Worm (Caenorhabditis elegans) whole organism, L2 larva: ENCODE results near the gene prp-38.

Source experiments
- C34F6.9 ChIP-seq: fragments of 150-350 bp; optimal IDR thresholded peaks from 2 replicates; lab custom pipeline; 2014; ENCODE audit warnings: missing biosample characterization, missing genetic modification characterization
- F13H6.1 ChIP-seq: sonication (generic microtip); optimal IDR thresholded peaks from 2 replicates; lab custom pipeline; 2016; ENCODE audit warnings: missing genetic modification characterization, missing compliant biosample characterization
- R02D3.7 ChIP-seq: fragments of 150-350 bp; optimal IDR thresholded peaks from 2 replicates; lab custom pipeline; 2014; ENCODE audit warnings: missing biosample characterization, missing genetic modification characterization
- Y55F3AM.14 ChIP-seq: fragments of 200-800 bp; sonication (Bioruptor generic); optimal IDR thresholded peaks from 2 replicates; lab custom pipeline; 2018; ENCODE audit warnings: mild to moderate bottlenecking, missing genetic modification characterization, missing compliant biosample characterization
- ZK546.5 ChIP-seq: sonication (generic microtip); optimal IDR thresholded peaks from 2 replicates; lab custom pipeline; 2017; ENCODE audit warnings: missing biosample characterization, missing genetic modification characterization
- ama-1 ChIP-seq: fragments of 150-350 bp; optimal IDR thresholded peaks from 2 replicates; lab custom pipeline; 2018; ENCODE audit warnings: inconsistent platforms
- blmp-1 ChIP-seq: sonication (generic microtip); optimal IDR thresholded peaks from 2 replicates; lab custom pipeline; 2017; ENCODE audit warnings: missing genetic modification characterization, mild to moderate bottlenecking, missing compliant biosample characterization, antibody characterized with exemption, moderate library complexity; ENCODE audit not compliant: insufficient read depth
- ceh-82 ChIP-seq: fragments of 150-350 bp; optimal IDR thresholded peaks from 2 replicates; lab custom pipeline; 2014; ENCODE audit warnings: missing biosample characterization, missing genetic modification characterization
- crh-2 ChIP-seq: sonication (generic microtip); optimal IDR thresholded peaks from 2 replicates; lab custom pipeline; 2017; ENCODE audit warnings: missing biosample characterization, missing genetic modification characterization
- dmd-4 ChIP-seq: sonication (generic microtip); optimal IDR thresholded peaks from 2 replicates; lab custom pipeline; 2017; ENCODE audit warnings: missing biosample characterization, missing genetic modification characterization
- egl-27 ChIP-seq: sonication (generic microtip); optimal IDR thresholded peaks from 3 replicates; lab custom pipeline; 2017; ENCODE audit warnings: missing biosample characterization, missing genetic modification reagents, missing genetic modification characterization
- fos-1 ChIP-seq: fragments of 150-350 bp; optimal IDR thresholded peaks from 2 replicates; lab custom pipeline; 2014; ENCODE audit warnings: missing biosample characterization, missing genetic modification characterization
- gmeb-1 ChIP-seq: fragments of 150-350 bp; optimal IDR thresholded peaks from 2 replicates; lab custom pipeline; 2014; ENCODE audit warnings: missing biosample characterization, missing genetic modification characterization
- lin-39 ChIP-seq: fragments of 150-350 bp; optimal IDR thresholded peaks from 2 replicates; lab custom pipeline; 2014; ENCODE audit warnings: missing biosample characterization, missing genetic modification reagents, missing genetic modification characterization
- lsy-2 ChIP-seq, 2 experiments: fragments of 150-350 bp in 1 of 2; sonication (generic microtip) in 1 of 2; optimal IDR thresholded peaks; 2 replicates each; lab custom pipeline; 2014 to 2017; ENCODE audit warnings: missing biosample characterization in 2 of 2, missing genetic modification characterization in 2 of 2
- mab-5 ChIP-seq: fragments of 150-350 bp; optimal IDR thresholded peaks from 2 replicates; lab custom pipeline; 2014; ENCODE audit warnings: missing biosample characterization, missing genetic modification characterization
- mbf-1 ChIP-seq: sonication (generic microtip); optimal IDR thresholded peaks from 2 replicates; lab custom pipeline; 2017; ENCODE audit warnings: missing biosample characterization, missing genetic modification characterization
- mdl-1 ChIP-seq, 2 experiments: fragments of 150-350 bp in 1 of 2; sonication (generic microtip) in 1 of 2; optimal IDR thresholded peaks; 2 replicates each; lab custom pipeline; 2017; ENCODE audit warnings: missing biosample characterization in 2 of 2, missing genetic modification characterization in 2 of 2
- nhr-10 ChIP-seq: sonication (generic microtip); optimal IDR thresholded peaks from 2 replicates; lab custom pipeline; 2017; ENCODE audit warnings: missing biosample characterization, missing genetic modification characterization
- nhr-11 ChIP-seq: fragments of 150-350 bp; optimal IDR thresholded peaks from 2 replicates; lab custom pipeline; 2014; ENCODE audit warnings: missing biosample characterization, missing genetic modification characterization
- nhr-12 ChIP-seq: fragments of 150-350 bp; optimal IDR thresholded peaks from 2 replicates; lab custom pipeline; 2014; ENCODE audit warnings: missing biosample characterization, missing genetic modification characterization
- nhr-21 ChIP-seq: fragments of 150-350 bp; optimal IDR thresholded peaks from 2 replicates; lab custom pipeline; 2014; ENCODE audit warnings: missing biosample characterization, missing genetic modification characterization
- nhr-23 ChIP-seq: fragments of 150-350 bp; optimal IDR thresholded peaks from 2 replicates; lab custom pipeline; 2014; ENCODE audit warnings: missing biosample characterization, missing genetic modification reagents, missing genetic modification characterization
- nhr-237 ChIP-seq: fragments of 150-350 bp; optimal IDR thresholded peaks from 2 replicates; lab custom pipeline; 2014; ENCODE audit warnings: missing biosample characterization, missing genetic modification characterization
- nhr-6 ChIP-seq: fragments of 150-350 bp; optimal IDR thresholded peaks from 2 replicates; lab custom pipeline; 2014; ENCODE audit warnings: missing biosample characterization, missing genetic modification characterization
- peb-1 ChIP-seq: fragments of 150-350 bp; optimal IDR thresholded peaks from 2 replicates; lab custom pipeline; 2014; ENCODE audit warnings: missing biosample characterization, missing genetic modification characterization
- sem-4 ChIP-seq: fragments of 150-350 bp; optimal IDR thresholded peaks from 2 replicates; lab custom pipeline; 2014; ENCODE audit warnings: missing biosample characterization, missing genetic modification reagents, missing genetic modification characterization
- sma-3 ChIP-seq: sonication (generic microtip); optimal IDR thresholded peaks from 2 replicates; lab custom pipeline; 2016; ENCODE audit warnings: missing genetic modification reagents, missing genetic modification characterization, missing compliant biosample characterization
- sma-9 ChIP-seq, 2 experiments: fragments of 150-350 bp in 1 of 2; sonication (generic microtip) in 1 of 2; optimal IDR thresholded peaks; 2 replicates each; lab custom pipeline; 2014 to 2016; ENCODE audit warnings: missing genetic modification characterization in 2 of 2, mild to moderate bottlenecking in 1 of 2, missing biosample characterization in 1 of 2, missing compliant biosample characterization in 1 of 2, missing genetic modification reagents in 1 of 2, moderate library complexity in 1 of 2
- snpc-4 ChIP-seq: fragments of 150-350 bp; optimal IDR thresholded peaks from 2 replicates; lab custom pipeline; 2014; ENCODE audit warnings: missing biosample characterization, missing genetic modification characterization
- unc-55 ChIP-seq: fragments of 150-350 bp; sonication (generic microtip); optimal IDR thresholded peaks from 3 replicates; lab custom pipeline; 2014; ENCODE audit warnings: missing biosample characterization, missing genetic modification reagents, missing genetic modification characterization
- zag-1 ChIP-seq: fragments of 150-350 bp; optimal IDR thresholded peaks from 2 replicates; lab custom pipeline; 2014; ENCODE audit warnings: missing biosample characterization, missing genetic modification characterization
- ztf-1 ChIP-seq: fragments of 200-800 bp; sonication (Bioruptor generic); conservative IDR thresholded peaks from 2 replicates; pipeline ENCODE4 v1.3.6; 2022; ENCODE audit warnings: missing genetic modification characterization, missing compliant biosample characterization
- ztf-4 ChIP-seq: fragments of 150-350 bp; optimal IDR thresholded peaks from 2 replicates; lab custom pipeline; 2014; ENCODE audit warnings: missing biosample characterization, missing genetic modification characterization

Gene prp-38

DNA sequence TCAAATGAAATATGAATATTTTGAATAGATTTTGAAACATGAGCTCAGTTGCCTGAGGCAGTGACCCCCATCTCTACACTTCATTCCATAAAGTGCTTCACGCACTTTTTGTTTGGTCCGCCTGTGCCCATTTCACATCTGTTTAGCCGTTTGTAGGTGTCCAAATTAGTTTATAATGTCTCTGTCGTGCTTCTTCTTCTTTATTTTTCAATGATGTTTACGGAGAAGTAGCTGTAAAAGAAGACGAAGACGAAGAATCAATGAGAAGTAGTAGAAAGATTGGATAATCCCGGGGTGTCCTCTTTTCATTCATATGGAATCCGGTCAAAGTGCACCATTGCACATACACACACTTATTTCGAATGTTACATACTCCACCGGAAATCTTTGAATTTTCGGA is 33.6 kb upstream of the prp-38 start:
- TF ChIP-seq peb-1 (tag; lab: Kevin White, UChicago) (no peak), ZK546.5 (no peak), sma-3 (GFP tag; lab: Kevin White, UChicago) (no peak), mdl-1 (tag; optimal IDR thresholded peaks at IDR 0.05; lab: Kevin White, UChicago) (no peak), ceh-82 (no peak), nhr-10 (tag; lab: Kevin White, UChicago) (no peak), R02D3.7 (tag; lab: Kevin White, UChicago) (no peak), snpc-4 (tag; lab: Kevin White, UChicago) (no peak), fos-1 (tag; lab: Kevin White, UChicago) (no peak), nhr-23 (tag; lab: Kevin White, UChicago) (no peak), sem-4 (tag; lab: Kevin White, UChicago) (no peak), ztf-1 (no peak)
- TF ChIP-seq, all 48 proteins: peak for 0

DNA sequence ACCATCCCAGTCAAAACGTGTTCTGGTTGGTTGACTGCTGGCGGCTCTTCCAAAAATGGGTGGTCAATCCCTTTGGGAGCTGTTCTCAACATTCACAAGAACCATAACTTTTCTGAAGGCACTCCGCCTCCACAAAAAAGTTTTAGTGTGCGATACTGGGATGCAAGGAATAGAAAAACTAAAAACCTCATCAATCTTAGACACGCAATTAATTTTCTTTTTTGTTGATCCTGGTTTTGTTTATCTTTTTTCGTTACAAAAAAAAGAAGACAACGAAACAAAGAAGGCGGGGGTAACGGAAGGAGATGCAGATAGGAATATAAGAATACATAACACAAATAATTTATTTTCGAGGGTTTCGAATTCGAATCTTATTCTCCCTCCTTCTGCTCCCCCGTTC is 32.4 kb upstream of the prp-38 start:
- TF ChIP-seq mab-5 = peak; percentile 58
- peak; percentile 46 for TF ChIP-seq Y55F3AM.14 (GFP tag; lab: Kevin White, UChicago)
- no peak for TF ChIP-seq zag-1
- TF ChIP-seq nhr-237 = no peak
- no peak for TF ChIP-seq nhr-12 (tag; lab: Kevin White, UChicago)
- TF ChIP-seq unc-55 (GFP tag; lab: Kevin White, UChicago) = peak; percentile 52

DNA sequence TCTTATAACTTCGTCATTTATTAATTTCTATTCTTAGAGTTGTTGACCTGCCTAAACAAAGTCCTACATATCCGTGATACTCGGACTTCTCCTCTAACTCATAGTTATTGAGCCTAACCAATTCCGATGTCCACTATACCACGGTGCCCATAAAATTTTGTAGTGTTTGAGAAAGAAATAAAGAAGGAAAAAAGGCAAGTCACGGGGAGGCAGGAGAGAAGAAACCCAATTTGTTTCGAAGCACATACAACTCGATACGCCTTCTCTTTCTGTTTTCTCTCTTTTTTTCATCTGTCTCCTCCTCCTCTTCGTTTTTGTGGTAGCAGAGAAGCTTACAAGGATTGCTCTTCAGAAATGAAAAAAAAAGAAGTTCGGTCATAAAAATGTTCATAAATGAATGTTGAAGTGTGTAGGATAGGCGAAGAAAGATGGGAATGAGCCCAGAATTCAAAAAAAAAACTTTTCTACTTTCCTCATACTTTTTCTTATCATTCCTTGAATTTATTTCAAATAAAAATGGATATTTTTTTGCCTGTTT is 28.9 kb upstream of the prp-38 start:
- peak; percentile 53 for TF ChIP-seq C34F6.9
- no peak for TF ChIP-seq gmeb-1 (tag; lab: Kevin White, UChicago)
- no peak for TF ChIP-seq nhr-21
- TF ChIP-seq ZK546.5 = no peak
- no peak for TF ChIP-seq nhr-23 (tag; lab: Kevin White, UChicago)
- peak; percentile 25 for TF ChIP-seq zag-1
- TF ChIP-seq unc-55 (GFP tag; lab: Kevin White, UChicago) = peak; percentile 44
- no peak for TF ChIP-seq sma-9 (GFP tag; optimal IDR thresholded peaks at IDR 0.05; lab: Kevin White, UChicago)
- no peak for TF ChIP-seq sma-9 (tag; optimal IDR thresholded peaks at IDR 0.05; lab: Kevin White, UChicago)
- TF ChIP-seq sem-4 (tag; lab: Kevin White, UChicago) = no peak
- no peak for TF ChIP-seq nhr-6 (tag; lab: Kevin White, UChicago)
- TF ChIP-seq F13H6.1 = no peak
- TF ChIP-seq crh-2 (tag; lab: Kevin White, UChicago) = no peak
- peak in 1 of 2 experiments; percentile 10 for TF ChIP-seq lsy-2 (tag; optimal IDR thresholded peaks at IDR 0.05; lab: Kevin White, UChicago)
- TF ChIP-seq mbf-1 (tag; lab: Kevin White, UChicago) = no peak
- TF ChIP-seq, all 48 proteins: peak for 4

DNA sequence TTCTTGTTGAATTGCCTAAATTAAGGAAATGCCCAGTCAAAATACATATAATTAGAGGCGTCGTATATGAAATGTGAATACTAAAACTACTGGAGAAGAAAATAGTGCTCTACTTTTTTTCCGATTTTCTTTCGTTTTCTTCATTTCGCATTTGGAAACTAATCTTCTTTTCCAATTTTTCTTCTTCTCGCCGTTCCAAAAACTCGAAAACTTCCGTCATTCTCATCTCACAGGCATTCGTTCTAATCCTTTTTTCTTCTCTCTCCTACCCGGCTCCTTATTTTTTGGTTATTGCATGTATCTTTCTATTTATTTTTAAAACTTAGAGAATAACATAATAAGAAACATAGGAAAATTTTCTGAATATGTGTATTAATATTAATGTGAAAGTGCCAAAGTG is 27.0 kb upstream of the prp-38 start:
- no peak for TF ChIP-seq C34F6.9
- peak; percentile 91 for TF ChIP-seq unc-55 (GFP tag; lab: Kevin White, UChicago)
- TF ChIP-seq nhr-237 = no peak

DNA sequence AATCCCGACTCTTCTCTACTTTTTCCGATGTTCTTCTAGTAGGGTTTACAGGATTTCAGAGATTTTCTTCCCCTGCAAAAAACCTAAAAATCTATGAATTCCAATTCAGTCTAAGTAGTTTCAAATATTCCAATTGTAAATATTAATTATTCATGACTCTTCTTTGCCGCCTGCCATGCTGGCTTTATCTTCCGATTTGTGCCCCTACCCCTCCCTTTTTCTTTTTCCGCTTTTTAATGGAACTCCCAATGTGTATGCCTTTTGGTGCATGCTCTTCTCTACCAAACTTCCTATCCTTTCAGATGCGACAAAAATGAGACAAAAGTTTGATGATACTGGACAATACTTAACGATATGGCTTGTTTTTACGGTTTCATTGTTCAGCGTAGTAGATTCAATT is 18.9 kb upstream of the prp-38 start, which contains the start of gene nrx-1:
TSS of gene nrx-1 (plus strand) at position 301 of the 400 bp plus-strand sequence.
- TF ChIP-seq egl-27 (tag; lab: Kevin White, UChicago) (no peak), blmp-1 (tag; lab: Kevin White, UChicago) (no peak)

DNA sequence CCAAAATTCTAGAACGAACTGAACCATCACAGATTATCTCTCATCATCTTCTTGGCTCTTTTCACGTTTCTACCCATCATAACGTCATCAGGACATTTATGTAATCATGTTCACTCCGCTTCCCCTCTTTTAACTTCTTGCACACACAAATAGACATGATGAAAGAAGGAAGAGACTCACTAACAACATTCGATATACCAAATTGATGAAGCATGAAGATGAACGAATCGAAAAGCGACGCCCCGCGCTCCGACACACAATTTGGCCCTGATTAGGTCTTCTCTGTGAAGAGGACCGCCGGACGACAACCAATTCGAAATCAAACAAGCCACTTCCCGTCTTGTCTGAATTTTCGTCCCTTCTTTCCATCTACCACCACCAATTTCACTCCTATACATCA is 12.7 kb upstream of the prp-38 start:
- TF ChIP-seq ama-1 (lab: Kevin White, UChicago) (no peak), mdl-1 (tag; optimal IDR thresholded peaks at IDR 0.05; lab: Kevin White, UChicago) (no peak), ZK546.5 (no peak), F13H6.1 (no peak), unc-55 (GFP tag; lab: Kevin White, UChicago) (no peak)
- TF ChIP-seq, all 48 proteins: peak for 0

DNA sequence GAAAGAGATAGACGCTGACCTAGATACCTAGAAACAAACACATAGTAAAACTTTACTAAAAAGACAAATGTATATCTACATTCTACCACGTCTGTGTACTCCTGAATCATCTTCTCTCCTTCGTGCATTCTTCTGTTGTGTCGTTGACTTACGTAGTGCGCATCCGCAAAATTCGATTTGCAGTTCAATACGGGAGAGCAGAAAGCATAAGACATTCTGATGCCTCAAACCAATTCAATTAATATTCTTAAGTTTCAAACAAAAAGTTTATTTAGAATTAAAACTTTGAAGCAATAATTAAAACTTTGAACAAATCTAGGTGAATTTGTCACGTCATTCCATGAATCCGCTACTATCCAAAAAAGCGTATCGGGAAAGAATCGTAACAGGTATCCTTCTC is 11.0 kb upstream of the prp-38 start:
- TF ChIP-seq nhr-6 (tag; lab: Kevin White, UChicago) (no peak), mbf-1 (tag; lab: Kevin White, UChicago) (no peak), lin-39 (tag; lab: Kevin White, UChicago) (no peak), dmd-4 (no peak), nhr-11 (no peak), ZK546.5 (no peak), nhr-23 (tag; lab: Kevin White, UChicago) (no peak), ztf-4 (tag; lab: Kevin White, UChicago) (no peak), sma-3 (GFP tag; lab: Kevin White, UChicago) (no peak)
- TF ChIP-seq, all 48 proteins: peak for 0
